Worm (Caenorhabditis elegans): ENCODE measurements around the gene K08E5.6.

The K08E5.6 gene

ce11 chrIII:10094538-10094937 is 46.3 kb upstream of the K08E5.6 start (continued):
- TF ChIP-seq hmg-1.1 (GFP tag; IDR thresholded peaks at IDR 0.05) (no peak), Y105C5A.15 (GFP tag; IDR thresholded peaks at IDR 0.05) (no peak), ztf-7 (tag; optimal IDR thresholded peaks at IDR 0.05) (no peak), dmd-9 (GFP tag; IDR thresholded peaks at IDR 0.05) (no peak), gei-8 (GFP tag; optimal IDR thresholded peaks at IDR 0.05) (no peak), hif-1 (tag; optimal IDR thresholded peaks at IDR 0.05) (peak in 1 of 2 experiments; percentile 9), nhr-28 (tag; optimal IDR thresholded peaks at IDR 0.05) (no peak), dmd-6 (GFP tag; IDR thresholded peaks at IDR 0.05) (no peak), nhr-76 (tag; optimal IDR thresholded peaks at IDR 0.05) (no peak), ama-1 (optimal IDR thresholded peaks at IDR 0.05) (no peak), vab-7 (GFP tag; IDR thresholded peaks at IDR 0.05) (no peak), D1046.2 (GFP tag; IDR thresholded peaks at IDR 0.05) (no peak), zag-1 (tag; optimal IDR thresholded peaks at IDR 0.05) (no peak), jun-1 (tag; optimal IDR thresholded peaks at IDR 0.05) (no peak), arid-1 (GFP tag; conservative IDR thresholded peaks at IDR 0.05) (no peak), pha-4 (GFP tag; IDR thresholded peaks at IDR 0.05) (0 out of 2 replicates have a peak, but pooled peaks have one; percentile 6), pha-4 (tag; optimal IDR thresholded peaks at IDR 0.05) (no peak), T20F7.1 (GFP tag; optimal IDR thresholded peaks at IDR 0.05) (no peak), hlh-30 (tag; optimal IDR thresholded peaks at IDR 0.05; ENCODE audit: insufficient read depth) (no peak), spr-1 (tag; optimal IDR thresholded peaks at IDR 0.05) (no peak), nhr-77 (tag; optimal IDR thresholded peaks at IDR 0.05) (no peak), mdl-1 (tag; optimal IDR thresholded peaks at IDR 0.05) (peak in 1 of 2 experiments; percentile 25), lsy-2 (tag; optimal IDR thresholded peaks at IDR 0.05) (no peak), zfp-2 (tag; optimal IDR thresholded peaks at IDR 0.05) (no peak), rbr-2 (tag; optimal IDR thresholded peaks at IDR 0.05) (peak; percentile 43), zfp-3 (GFP tag; conservative IDR thresholded peaks at IDR 0.05) (0 out of 2 replicates have a peak, but pooled peaks have one; percentile 39), unc-39 (tag; optimal IDR thresholded peaks at IDR 0.05) (no peak), ceh-62 (tag; optimal IDR thresholded peaks at IDR 0.05) (no peak), daf-16 (GFP tag; optimal IDR thresholded peaks at IDR 0.05) (no peak), daf-16 (tag; optimal IDR thresholded peaks at IDR 0.05) (no peak), zip-11 (GFP tag; IDR thresholded peaks at IDR 0.05) (no peak), ceh-44 (GFP tag; IDR thresholded peaks at IDR 0.05) (no peak), dpl-1 (GFP tag; optimal IDR thresholded peaks at IDR 0.05) (no peak), fkh-10 (GFP tag; optimal IDR thresholded peaks at IDR 0.05) (no peak), lin-15B (tag; optimal IDR thresholded peaks at IDR 0.05) (no peak), ctbp-1 (GFP tag; IDR thresholded peaks at IDR 0.05) (0 out of 2 replicates have a peak, but pooled peaks have one; percentile 9), Y48G9A.11 (GFP tag; IDR thresholded peaks at IDR 0.05) (no peak), nhr-48 (tag; optimal IDR thresholded peaks at IDR 0.05) (peak; percentile 38), lin-13 (GFP tag; optimal IDR thresholded peaks at IDR 0.05) (no peak), hlh-11 (tag; optimal IDR thresholded peaks at IDR 0.05) (peak; percentile 63), mxl-2 (GFP tag; conservative IDR thresholded peaks at IDR 0.05) (no peak), mxl-3 (GFP tag; optimal IDR thresholded peaks at IDR 0.05) (peak; percentile 68), ceh-28 (tag; optimal IDR thresholded peaks at IDR 0.05) (no peak), set-16 (GFP tag; IDR thresholded peaks at IDR 0.05) (peak; percentile 96)

ce11 chrIII:10095377-10095776 is 45.5 kb upstream of the K08E5.6 start:
- no peak for TF ChIP-seq lir-3 (tag; optimal IDR thresholded peaks at IDR 0.05)
- TF ChIP-seq Y75B8A.6 (GFP tag; IDR thresholded peaks at IDR 0.05): no peak
- no peak for TF ChIP-seq daf-16 (GFP tag; optimal IDR thresholded peaks at IDR 0.05)
- peak; percentile 41 for TF ChIP-seq daf-16 (tag; optimal IDR thresholded peaks at IDR 0.05)
- TF ChIP-seq T26A8.4 (GFP tag; IDR thresholded peaks at IDR 0.05): no peak
- no peak for TF ChIP-seq fos-1 (tag; optimal IDR thresholded peaks at IDR 0.05)
- no peak for TF ChIP-seq ces-1 (GFP tag; optimal IDR thresholded peaks at IDR 0.05)
- TF ChIP-seq nhr-28 (tag; optimal IDR thresholded peaks at IDR 0.05): peak; percentile 47
- TF ChIP-seq daf-12 (tag; optimal IDR thresholded peaks at IDR 0.05): no peak
- TF ChIP-seq lsy-2 (tag; optimal IDR thresholded peaks at IDR 0.05): peak in 1 of 2 experiments; percentile 57
- TF ChIP-seq nhr-76 (tag; optimal IDR thresholded peaks at IDR 0.05): no peak
- TF ChIP-seq ztf-11 (tag; optimal IDR thresholded peaks at IDR 0.05): no peak
- no peak for TF ChIP-seq tra-1 (GFP tag; IDR thresholded peaks at IDR 0.05)
- TF ChIP-seq hmg-1.1 (GFP tag; IDR thresholded peaks at IDR 0.05): no peak
- TF ChIP-seq pqm-1 (tag; optimal IDR thresholded peaks at IDR 0.05): peak; percentile 8
- no peak for TF ChIP-seq hlh-30 (tag; optimal IDR thresholded peaks at IDR 0.05; ENCODE audit: insufficient read depth)
- no peak for TF ChIP-seq egl-43 (GFP tag; IDR thresholded peaks at IDR 0.05)
